Fruit fly (Drosophila melanogaster): Measurements from ENCODE around the gene GstD1.

The GstD1 gene

DNA sequence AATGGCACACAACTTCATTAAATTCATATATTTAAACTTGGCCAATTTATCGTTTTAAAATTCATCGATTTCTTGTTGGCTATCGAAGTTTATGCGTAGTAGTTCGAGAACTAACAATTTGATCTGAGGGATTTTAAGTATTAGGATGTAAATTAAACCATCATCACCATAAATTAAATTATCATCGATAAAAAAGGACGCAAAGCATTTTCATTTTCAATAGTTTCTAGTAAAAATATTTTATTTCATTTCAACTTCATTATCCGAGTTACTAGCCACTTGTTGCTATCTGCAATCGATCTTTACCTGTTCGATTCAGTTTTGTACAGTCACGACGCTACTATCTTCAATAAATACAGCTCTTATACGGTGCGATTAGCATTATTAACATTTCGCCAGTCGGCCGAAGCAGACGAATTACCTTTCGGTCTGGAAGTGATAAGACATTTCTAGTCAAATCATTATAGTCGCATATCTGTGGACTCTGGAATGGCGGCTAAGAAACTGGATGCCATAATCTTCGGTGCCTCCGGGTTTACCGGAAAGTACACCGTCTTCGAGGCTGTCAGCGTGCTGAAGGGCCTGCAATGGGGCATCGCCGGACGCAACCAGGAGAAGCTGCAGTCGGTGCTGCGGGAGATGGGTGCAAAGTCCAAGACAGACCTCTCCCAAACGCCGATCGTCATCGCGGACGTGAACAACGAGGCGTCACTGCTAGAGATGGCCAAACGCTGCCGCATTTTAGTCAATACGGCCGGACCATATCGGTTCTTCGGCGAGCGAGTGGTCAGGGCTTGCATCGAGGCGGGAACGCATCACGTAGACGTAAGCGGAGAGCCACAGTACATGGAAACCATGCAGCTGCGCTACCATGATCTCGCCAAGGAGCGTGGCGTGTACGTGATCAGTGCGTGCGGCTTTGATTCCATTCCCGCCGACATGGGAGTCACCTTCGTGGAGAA, 37.4 kb upstream of the GstD1 start, which contains the start of gene CG5167 (continued):
- TF ChIP-seq CG6765 (GFP tag; optimal IDR thresholded peaks at IDR 0.05) (peak; percentile 44), CG11093 (GFP tag; IDR thresholded peaks at IDR 0.05) (no peak), tll (GFP tag; optimal IDR thresholded peaks at IDR 0.05) (no peak), lbe (GFP tag; optimal IDR thresholded peaks at IDR 0.05) (peak; percentile 12), Sry-β (GFP tag; optimal IDR thresholded peaks at IDR 0.05) (no peak), Dfd (GFP tag; optimal IDR thresholded peaks at IDR 0.05) (no peak), eyg (GFP tag; optimal IDR thresholded peaks at IDR 0.05) (no peak), CG13775 (GFP tag; optimal IDR thresholded peaks at IDR 0.05) (no peak), CG6254 (GFP tag; optimal IDR thresholded peaks at IDR 0.05) (no peak), CG17328 (GFP tag; IDR thresholded peaks at IDR 0.05) (peak; percentile 54), ssp (GFP tag; IDR thresholded peaks at IDR 0.05) (no peak), ttk (GFP tag; IDR thresholded peaks at IDR 0.05) (no peak), CG6175 (GFP tag; IDR thresholded peaks at IDR 0.05) (no peak), Aef1 (GFP tag; IDR thresholded peaks at IDR 0.05) (no peak), btn (GFP tag; optimal IDR thresholded peaks at IDR 0.05) (no peak), knrl (GFP tag; IDR thresholded peaks at IDR 0.05; ENCODE audit: partially characterized antibody) (no peak), scrt (GFP tag; optimal IDR thresholded peaks at IDR 0.05) (peak; percentile 27), dmrt11E (tag; optimal IDR thresholded peaks at IDR 0.05) (peak; percentile 42), CG6813 (GFP tag; optimal IDR thresholded peaks at IDR 0.05) (no peak), Hey (tag; optimal IDR thresholded peaks at IDR 0.05) (no peak), CG33557 (GFP tag; optimal IDR thresholded peaks at IDR 0.05) (peak; percentile 19), klu (GFP tag; IDR thresholded peaks at IDR 0.05) (no peak), insv (GFP tag; optimal IDR thresholded peaks at IDR 0.05) (peak in 1 of 2 experiments; percentile 4), Hmr (GFP tag; optimal IDR thresholded peaks at IDR 0.05) (peak; percentile 35), CG12104 (GFP tag; optimal IDR thresholded peaks at IDR 0.05) (peak; percentile 36), Hr51 (GFP tag; optimal IDR thresholded peaks at IDR 0.05) (peak in 1 of 2 experiments; percentile 48), CG3838 (GFP tag; optimal IDR thresholded peaks at IDR 0.05) (no peak), her (GFP tag; optimal IDR thresholded peaks at IDR 0.05) (no peak), CG7271 (tag; optimal IDR thresholded peaks at IDR 0.05) (no peak), Dref (GFP tag; IDR thresholded peaks at IDR 0.05) (peak; percentile 49), TFAM (GFP tag; optimal IDR thresholded peaks at IDR 0.05) (no peak), gsb-n (tag; optimal IDR thresholded peaks at IDR 0.05) (peak; percentile 7), CG13424 (tag; optimal IDR thresholded peaks at IDR 0.05) (peak; percentile 63), rib (GFP tag; IDR thresholded peaks at IDR 0.05) (no peak), CG7786 (GFP tag; optimal IDR thresholded peaks at IDR 0.05) (no peak), tx (GFP tag; optimal IDR thresholded peaks at IDR 0.05) (no peak), Poxn (GFP tag; IDR thresholded peaks at IDR 0.05) (no peak), Bdp1 (GFP tag; optimal IDR thresholded peaks at IDR 0.05) (no peak), so (GFP tag; IDR thresholded peaks at IDR 0.05) (0 out of 3 replicates have a peak, but pooled peaks have one; percentile 21), br (optimal IDR thresholded peaks at IDR 0.05) (no peak), CG15073 (GFP tag; optimal IDR thresholded peaks at IDR 0.05) (no peak), CG3726 (GFP tag; IDR thresholded peaks at IDR 0.05) (no peak), CG18476 (GFP tag; optimal IDR thresholded peaks at IDR 0.05) (no peak), CG14441 (GFP tag; IDR thresholded peaks at IDR 0.05) (no peak), CG8924 (tag; optimal IDR thresholded peaks at IDR 0.05) (peak; percentile 63), gce (GFP tag; IDR thresholded peaks at IDR 0.05) (0 out of 3 replicates have a peak, but pooled peaks have one; percentile 30), ap (GFP tag; IDR thresholded peaks at IDR 0.05) (no peak), CG3281 (GFP tag; optimal IDR thresholded peaks at IDR 0.05) (peak; percentile 24), nerfin-2 (GFP tag; IDR thresholded peaks at IDR 0.05; ENCODE audit: partially characterized antibody) (peak; percentile 23; the same call in 1 of the 2 replicates)
